Fruit fly (Drosophila melanogaster) whole organism, wandering third instar larva: ENCODE measurements around the gene CG44290.

Experiments used
- Abd-B ChIP-seq: fragments of >200 bp; optimal IDR thresholded peaks from 2 replicates; lab custom pipeline; 2017; ENCODE audit warnings: missing biosample characterization, missing genetic modification characterization
- CG9705 ChIP-seq: fragments of 200-800 bp; sonication (Bioruptor generic); optimal IDR thresholded peaks from 2 replicates; lab custom pipeline; 2018; ENCODE audit warnings: missing biosample characterization, mild to moderate bottlenecking, missing genetic modification characterization
- CrebA ChIP-seq: fragments of 200-800 bp; sonication (Bioruptor generic); optimal IDR thresholded peaks from 2 replicates; lab custom pipeline; 2016; ENCODE audit warnings: missing biosample characterization, mild to moderate bottlenecking, missing genetic modification characterization, borderline replicate concordance
- Dfd ChIP-seq: fragments of >200 bp; optimal IDR thresholded peaks from 2 replicates; lab custom pipeline; 2017; ENCODE audit warnings: missing biosample characterization, missing genetic modification characterization
- Dif ChIP-seq: fragments of 200-275, 200-300 bp; sonication (Bioruptor generic); optimal IDR thresholded peaks from 2 replicates; lab custom pipeline; 2018; ENCODE audit warnings: missing biosample characterization, missing genetic modification characterization; ENCODE audit not compliant: partially characterized antibody
- GATAd ChIP-seq: sonication (Bioruptor generic); optimal IDR thresholded peaks from 2 replicates; lab custom pipeline; 2016; ENCODE audit warnings: missing biosample characterization, missing genetic modification characterization
- HLH106 ChIP-seq: fragments of 200-800 bp; optimal IDR thresholded peaks from 3 replicates; lab custom pipeline; 2019; ENCODE audit warnings: missing biosample characterization, mild to moderate bottlenecking, missing genetic modification characterization, moderate library complexity
- Hr78 ChIP-seq: fragments of >200 bp; optimal IDR thresholded peaks from 2 replicates; lab custom pipeline; 2017; ENCODE audit warnings: missing biosample characterization, missing genetic modification characterization
- Hr83 ChIP-seq: fragments of 200-300 bp; sonication (Bioruptor generic); optimal IDR thresholded peaks from 2 replicates; lab custom pipeline; 2016; ENCODE audit warnings: missing biosample characterization, mild to moderate bottlenecking, missing genetic modification characterization, moderate library complexity; ENCODE audit not compliant: poor library complexity, severe bottlenecking
- Mio ChIP-seq: sonication (Bioruptor generic); optimal IDR thresholded peaks from 2 replicates; lab custom pipeline; 2016; ENCODE audit warnings: missing biosample characterization, missing genetic modification characterization
- Myc ChIP-seq: fragments of >200 bp; optimal IDR thresholded peaks from 2 replicates; lab custom pipeline; 2017
- N ChIP-seq: fragments of >200 bp; optimal IDR thresholded peaks from 2 replicates; lab custom pipeline; 2018; ENCODE audit warnings: missing biosample characterization, missing external identifiers, missing genetic modification characterization
- Sp1 ChIP-seq: fragments of 200-800 bp; sonication (Bioruptor generic); optimal IDR thresholded peaks from 3 replicates; lab custom pipeline; 2019; ENCODE audit warnings: missing biosample characterization, mild to moderate bottlenecking, missing genetic modification characterization, moderate library complexity
- Vsx2 ChIP-seq: fragments of 200-300, 225-300 bp; sonication (Bioruptor generic); optimal IDR thresholded peaks from 2 replicates; lab custom pipeline; 2018; ENCODE audit warnings: missing biosample characterization, missing genetic modification characterization; ENCODE audit not compliant: partially characterized antibody
- br ChIP-seq: fragments of 200-800 bp; sonication (Bioruptor generic); optimal IDR thresholded peaks from 2 replicates; lab custom pipeline; 2016; ENCODE audit warnings: missing biosample characterization, missing genetic modification characterization
- dl ChIP-seq, 2 experiments: fragments of 175-275, 200-275 bp in 1 of 2; fragments of 200-275 bp in 1 of 2; sonication (Bioruptor generic); optimal IDR thresholded peaks; lab custom pipeline; 2018; ENCODE audit warnings: mild to moderate bottlenecking in 2 of 2, missing biosample characterization in 2 of 2, missing genetic modification characterization in 2 of 2, moderate library complexity in 2 of 2; ENCODE audit not compliant: partially characterized antibody in 2 of 2, insufficient read depth in 1 of 2
- dmrt93B ChIP-seq: fragments of 200-800 bp; sonication (Bioruptor generic); optimal IDR thresholded peaks from 2 replicates; lab custom pipeline; 2018; ENCODE audit warnings: missing biosample characterization, mild to moderate bottlenecking, missing genetic modification characterization
- dsf ChIP-seq: sonication (Bioruptor generic); optimal IDR thresholded peaks from 2 replicates; lab custom pipeline; 2016; ENCODE audit warnings: missing biosample characterization, missing genetic modification characterization, borderline replicate concordance
- ey ChIP-seq: fragments of 200-800 bp; sonication (Bioruptor generic); optimal IDR thresholded peaks from 2 replicates; lab custom pipeline; 2016; ENCODE audit warnings: missing biosample characterization, missing genetic modification characterization
- foxo ChIP-seq, 2 experiments: fragments of 200-800 bp; sonication (Bioruptor generic); optimal IDR thresholded peaks; 2 replicates in 1 of 2; 3 replicates in 1 of 2; lab custom pipeline; 2016 to 2017; ENCODE audit warnings: missing biosample characterization in 2 of 2, missing genetic modification characterization in 2 of 2
- fru ChIP-seq: fragments of 200-800 bp; sonication (Bioruptor generic); optimal IDR thresholded peaks from 3 replicates; lab custom pipeline; 2016; ENCODE audit warnings: missing biosample characterization, mild to moderate bottlenecking, missing genetic modification characterization
- h ChIP-seq: fragments of 200-800 bp; sonication (Bioruptor generic); optimal IDR thresholded peaks from 3 replicates; lab custom pipeline; 2016; ENCODE audit warnings: missing biosample characterization, mild to moderate bottlenecking, missing genetic modification characterization
- jim ChIP-seq: fragments of 175-275, 200-325 bp; sonication (Bioruptor generic); optimal IDR thresholded peaks from 2 replicates; lab custom pipeline; 2016; ENCODE audit warnings: missing biosample characterization, mild to moderate bottlenecking, missing genetic modification characterization
- lola ChIP-seq: fragments of >200 bp; optimal IDR thresholded peaks from 2 replicates; lab custom pipeline; 2017; ENCODE audit warnings: missing biosample characterization, missing genetic modification characterization
- psq ChIP-seq: fragments of 200-800 bp; sonication (Bioruptor generic); optimal IDR thresholded peaks from 3 replicates; lab custom pipeline; 2017; ENCODE audit warnings: missing biosample characterization, mild to moderate bottlenecking, missing genetic modification characterization, moderate library complexity
- sage ChIP-seq: fragments of 200-800 bp; sonication (Bioruptor generic); optimal IDR thresholded peaks from 2 replicates; lab custom pipeline; 2016; ENCODE audit warnings: missing biosample characterization, mild to moderate bottlenecking, missing genetic modification characterization
- tai ChIP-seq: sonication (Bioruptor generic); optimal IDR thresholded peaks from 2 replicates; lab custom pipeline; 2016; ENCODE audit warnings: missing biosample characterization, missing genetic modification characterization
- usp ChIP-seq: fragments of >200 bp; optimal IDR thresholded peaks from 2 replicates; lab custom pipeline; 2017; ENCODE audit warnings: missing biosample characterization, missing genetic modification characterization
- woc ChIP-seq: sonication (Bioruptor generic); optimal IDR thresholded peaks from 2 replicates; lab custom pipeline; 2016; ENCODE audit warnings: missing biosample characterization, mild to moderate bottlenecking, missing genetic modification characterization

Gene CG44290

DNA sequence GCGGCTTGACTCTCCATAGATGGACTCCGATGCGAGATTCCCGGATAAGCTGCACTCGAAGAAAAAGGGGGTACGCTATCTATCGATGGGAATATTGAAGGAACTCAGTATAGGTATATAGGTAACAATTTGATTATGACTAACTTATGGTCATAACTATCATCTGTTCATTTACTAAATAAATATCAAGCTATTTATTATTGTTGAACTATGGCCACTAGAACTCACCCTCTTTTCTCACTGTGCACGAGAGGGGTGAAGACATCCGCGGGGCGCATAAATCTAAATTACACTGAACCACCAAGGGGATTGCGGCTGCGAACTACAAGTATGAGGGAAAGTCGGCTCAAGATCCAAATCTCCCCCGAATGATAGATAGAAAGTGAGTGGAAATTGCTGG, at the start of gene CG44290:
TSS of gene CG44290 (minus strand) at position 317 of the 400 bp plus-strand sequence.
- no peak for TF ChIP-seq br (GFP tag; lab: Kevin White, UChicago)
- no peak for TF ChIP-seq dl (GFP tag; optimal IDR thresholded peaks at IDR 0.05; lab: Kevin White, UChicago; ENCODE audit: insufficient read depth in 1 of 2, partially characterized antibody in 2 of 2)
- TF ChIP-seq HLH106 (tag; lab: Kevin White, UChicago) = no peak
- TF ChIP-seq Hr78 (GFP tag; lab: Kevin White, UChicago) = no peak
- no peak for TF ChIP-seq h (GFP tag; lab: Kevin White, UChicago)
- TF ChIP-seq tai = no peak
- no peak for TF ChIP-seq ey (GFP tag; lab: Kevin White, UChicago)
- TF ChIP-seq fru (GFP tag; lab: Kevin White, UChicago) = no peak
- no peak for TF ChIP-seq Hr83 (GFP tag; lab: Kevin White, UChicago)
- no peak for TF ChIP-seq jim (GFP tag; lab: Kevin White, UChicago)
- TF ChIP-seq lola (GFP tag; lab: Kevin White, UChicago) = no peak
- no peak for TF ChIP-seq Vsx2 (GFP tag; lab: Kevin White, UChicago)
- no peak for TF ChIP-seq woc
- no peak for TF ChIP-seq Mio
- no peak for TF ChIP-seq sage (GFP tag; lab: Kevin White, UChicago)
- no peak for TF ChIP-seq Myc (lab: Kevin White, UChicago)
- TF ChIP-seq dmrt93B (GFP tag; lab: Kevin White, UChicago) = no peak

dm6 chr3R:27487627-27488026, 46.9 kb upstream of the CG44290 start, which contains the start of gene Gr98a:
Gene Gr98a (plus strand): TSS chr3R:27487927.
- TF ChIP-seq Dfd (no peak), dsf (GFP tag; lab: Kevin White, UChicago) (no peak), psq (GFP tag; lab: Kevin White, UChicago) (no peak), br (GFP tag; lab: Kevin White, UChicago) (no peak), Sp1 (GFP tag; lab: Kevin White, UChicago) (no peak), Dif (GFP tag; lab: Kevin White, UChicago) (no peak), Myc (lab: Kevin White, UChicago) (no peak), CG9705 (GFP tag; lab: Kevin White, UChicago) (no peak), dmrt93B (GFP tag; lab: Kevin White, UChicago) (no peak)

DNA sequence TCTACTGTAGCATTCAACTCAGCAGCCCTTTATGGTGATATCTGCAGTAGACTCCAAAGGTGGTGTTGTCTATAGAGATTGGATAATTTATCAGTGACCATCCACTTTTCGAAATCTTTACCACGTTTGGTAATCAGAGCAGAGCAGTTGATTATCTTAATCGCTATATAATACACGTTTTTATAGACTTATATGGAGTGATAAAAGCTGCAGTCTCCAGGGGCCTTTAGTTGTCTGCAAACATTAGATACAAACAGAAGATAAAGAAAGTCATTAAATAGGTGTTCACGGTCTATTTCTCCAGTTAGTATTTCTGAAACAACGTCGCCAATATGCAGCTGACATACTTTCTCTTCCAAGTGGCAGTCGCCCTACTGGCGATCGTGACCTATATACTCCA, 37.6 kb upstream of the CG44290 start, which contains the start of gene Cyp6a18:
TSS of gene Cyp6a18 (plus strand) at position 301 of the 400 bp plus-strand sequence.
- TF ChIP-seq usp (GFP tag; lab: Kevin White, UChicago) (no peak), psq (GFP tag; lab: Kevin White, UChicago) (no peak), CG9705 (GFP tag; lab: Kevin White, UChicago) (no peak), sage (GFP tag; lab: Kevin White, UChicago) (no peak)

- TF ChIP-seq Vsx2 (GFP tag; lab: Kevin White, UChicago) = no peak
- no peak for TF ChIP-seq HLH106 (tag; lab: Kevin White, UChicago)
- no peak for TF ChIP-seq woc
Measured at dm6 chr3R:27477507-27477906, 36.8 kb upstream of the CG44290 start.

DNA sequence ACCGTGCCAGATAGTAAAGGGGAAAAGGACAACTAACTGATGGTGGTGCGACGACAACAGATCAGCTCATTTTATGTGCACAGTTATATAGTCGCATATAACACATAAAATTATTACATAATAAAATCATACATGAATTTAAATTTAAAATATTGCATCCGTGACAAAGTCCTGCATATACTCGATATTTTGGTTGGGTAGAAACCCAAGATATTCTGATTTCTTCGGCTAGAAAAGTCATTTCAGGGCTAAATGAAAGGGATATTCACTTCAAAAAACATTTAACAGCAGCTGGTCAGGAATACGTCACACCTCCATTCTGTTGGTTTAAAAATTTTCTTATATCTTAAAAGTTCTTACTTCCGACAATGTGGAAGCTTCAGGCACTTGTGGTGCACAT, 23.1 kb upstream of the CG44290 start, which contains the start of gene CG13978:
TSS of gene CG13978 (plus strand) at position 301 of the 400 bp plus-strand sequence.
- no peak for TF ChIP-seq tai
- no peak for TF ChIP-seq GATAd
- TF ChIP-seq Hr78 (GFP tag; lab: Kevin White, UChicago) = no peak
- TF ChIP-seq N (GFP tag; lab: Kevin White, UChicago) = no peak
- no peak for TF ChIP-seq Myc (lab: Kevin White, UChicago)
- TF ChIP-seq Hr83 (GFP tag; lab: Kevin White, UChicago) = no peak
- TF ChIP-seq sage (GFP tag; lab: Kevin White, UChicago) = no peak
- TF ChIP-seq jim (GFP tag; lab: Kevin White, UChicago) = no peak
- no peak for TF ChIP-seq Abd-B
- TF ChIP-seq dsf (GFP tag; lab: Kevin White, UChicago) = no peak
- TF ChIP-seq CrebA = no peak
- TF ChIP-seq foxo (GFP tag; optimal IDR thresholded peaks at IDR 0.05; lab: Kevin White, UChicago) = no peak
- no peak for TF ChIP-seq HLH106 (tag; lab: Kevin White, UChicago)
- no peak for TF ChIP-seq fru (GFP tag; lab: Kevin White, UChicago)
- no peak for TF ChIP-seq Dif (GFP tag; lab: Kevin White, UChicago)
- no peak for TF ChIP-seq dl (GFP tag; optimal IDR thresholded peaks at IDR 0.05; lab: Kevin White, UChicago; ENCODE audit: insufficient read depth in 1 of 2, partially characterized antibody in 2 of 2)
- TF ChIP-seq psq (GFP tag; lab: Kevin White, UChicago) = no peak
- TF ChIP-seq, all 38 proteins: peak for 0
